Fruit fly (Drosophila melanogaster): ENCODE results near the gene JhI-21.

The JhI-21 gene

DNA sequence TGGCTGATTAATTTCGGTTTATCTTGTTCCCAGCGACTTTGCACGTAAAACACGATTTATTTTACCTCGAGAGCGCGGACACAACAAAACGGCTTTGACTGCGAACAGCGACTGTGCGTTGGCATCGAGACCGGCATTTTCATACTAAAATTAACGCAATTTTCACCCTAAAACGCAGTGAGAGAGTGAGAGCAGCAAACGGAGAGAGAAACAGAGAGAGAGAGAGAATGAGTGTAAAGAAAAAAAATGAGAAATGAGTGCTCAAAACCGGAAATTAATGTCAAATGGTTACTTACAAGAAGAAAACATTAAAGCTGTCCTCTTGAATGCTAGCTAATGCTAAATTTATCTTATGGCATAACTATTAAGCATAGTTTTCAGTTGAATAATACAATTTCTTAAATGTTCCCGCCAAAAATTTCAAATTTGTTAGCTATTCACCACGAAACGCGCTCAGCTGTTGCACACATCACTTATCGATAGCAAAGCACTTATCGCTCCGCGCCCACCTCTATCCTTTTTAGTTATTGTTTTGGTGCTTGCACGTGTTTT, at the start of gene JhI-21, which contains the start of the genes RpL7-like and CG34164:
JhI-21 (minus strand) TSS at position 206 of the 552 bp plus-strand sequence.
RpL7-like (plus strand) TSS at position 490 of the 552 bp plus-strand sequence.
CG34164 (plus strand) TSS at position 512 of the 552 bp plus-strand sequence.
- TF ChIP-seq CG8119 (GFP tag; IDR thresholded peaks at IDR 0.05) (peak; percentile 49; the same call in 2 of the 3 replicates), net (GFP tag; optimal IDR thresholded peaks at IDR 0.05) (no peak), esn (GFP tag; optimal IDR thresholded peaks at IDR 0.05) (peak; percentile 40), CG16779 (tag; optimal IDR thresholded peaks at IDR 0.05) (peak; percentile 61), CG6792 (GFP tag; optimal IDR thresholded peaks at IDR 0.05) (peak; percentile 1), Eip78C (GFP tag) (peak; percentile 77), CG3032 (tag; optimal IDR thresholded peaks at IDR 0.05) (no peak), CG6854 (GFP tag; optimal IDR thresholded peaks at IDR 0.05) (peak; percentile 61), CG15336 (GFP tag; IDR thresholded peaks at IDR 0.05) (peak; percentile 50; the same call in 1 of the 2 replicates), achi (GFP tag; optimal IDR thresholded peaks at IDR 0.05) (peak; percentile 44)

DNA sequence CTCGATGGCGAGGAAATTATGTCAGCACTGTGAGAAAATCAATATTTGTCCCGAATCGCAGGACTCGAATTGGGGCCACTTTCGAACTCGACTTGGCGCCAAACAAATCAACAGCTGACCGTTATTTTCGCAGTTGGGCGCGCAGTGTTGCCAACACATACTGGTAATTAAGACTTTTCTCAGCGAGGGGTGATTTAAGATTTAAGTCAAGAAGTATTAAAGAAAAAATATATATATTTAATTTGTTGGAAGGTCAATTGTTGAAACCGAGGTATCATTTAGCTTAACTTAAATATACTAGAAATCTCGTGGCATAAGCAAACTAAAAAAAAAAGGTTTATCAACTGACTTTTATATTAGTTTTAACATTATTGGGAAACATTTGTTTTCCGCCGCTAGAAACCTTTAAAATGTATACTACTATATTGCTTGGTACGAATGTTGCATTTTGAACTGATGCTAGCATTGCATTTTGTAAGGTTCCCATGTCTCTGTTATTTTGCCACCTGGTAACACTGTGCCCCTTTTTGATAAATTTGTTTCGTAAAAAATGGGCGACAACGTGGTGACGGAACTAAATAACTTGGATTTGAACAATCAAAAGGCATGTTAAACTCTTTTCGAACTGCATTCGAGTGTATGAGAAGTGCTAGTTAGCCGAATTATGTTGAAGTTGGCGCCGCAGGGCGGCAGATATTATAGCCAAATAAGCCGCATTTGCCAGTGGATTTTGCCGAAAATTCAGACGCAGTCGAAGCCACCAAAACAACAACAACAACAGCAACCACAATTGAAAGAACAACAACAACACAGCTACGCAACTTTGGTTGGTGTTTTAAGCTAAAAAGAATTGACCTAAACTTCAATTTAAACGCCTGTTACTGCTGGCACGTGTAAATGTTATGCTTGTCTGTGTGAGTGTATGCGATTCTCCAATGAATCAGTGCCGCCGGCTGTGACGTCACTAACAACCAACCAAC, 47.7 kb upstream of the JhI-21 start, which contains the start of the genes Patsas and ThrRS:
Patsas (minus strand) TSS at position 55 of the 980 bp plus-strand sequence.
ThrRS (plus strand) TSS at position 521 of the 980 bp plus-strand sequence.
- TF ChIP-seq CG10669 (GFP tag; optimal IDR thresholded peaks at IDR 0.05): no peak
- peak; percentile 91 for TF ChIP-seq CG32006 (GFP tag; optimal IDR thresholded peaks at IDR 0.05)
- TF ChIP-seq Met (GFP tag; optimal IDR thresholded peaks at IDR 0.05): no peak
- TF ChIP-seq Hr38 (GFP tag; optimal IDR thresholded peaks at IDR 0.05): no peak
- TF ChIP-seq salr (GFP tag; optimal IDR thresholded peaks at IDR 0.05): peak in 1 of 2 experiments; percentile 49
- peak; percentile 75 for TF ChIP-seq net (GFP tag; optimal IDR thresholded peaks at IDR 0.05)
- no peak for TF ChIP-seq dsx (GFP tag; optimal IDR thresholded peaks at IDR 0.05; ENCODE audit: poor library complexity, severe bottlenecking)
- TF ChIP-seq Blimp-1 (GFP tag; optimal IDR thresholded peaks at IDR 0.05): no peak
- peak; percentile 85 for TF ChIP-seq acj6 (GFP tag; optimal IDR thresholded peaks at IDR 0.05)
- TF ChIP-seq esn (GFP tag; optimal IDR thresholded peaks at IDR 0.05): peak; percentile 81
- no peak for TF ChIP-seq CG8632 (GFP tag; optimal IDR thresholded peaks at IDR 0.05)
- peak; percentile 73 for TF ChIP-seq CG11902 (GFP tag; optimal IDR thresholded peaks at IDR 0.05)
- peak; percentile 85 for TF ChIP-seq lz (GFP tag; optimal IDR thresholded peaks at IDR 0.05)
- no peak for TF ChIP-seq CG6854 (GFP tag; optimal IDR thresholded peaks at IDR 0.05)
- no peak for TF ChIP-seq achi (GFP tag; optimal IDR thresholded peaks at IDR 0.05)
- TF ChIP-seq Ets96B (tag; optimal IDR thresholded peaks at IDR 0.05): peak; percentile 60
- peak; percentile 93 for TF ChIP-seq Eip78C (GFP tag)
- TF ChIP-seq dac (GFP tag; optimal IDR thresholded peaks at IDR 0.05): peak; percentile 83
- TF ChIP-seq CG4318 (GFP tag; optimal IDR thresholded peaks at IDR 0.05): no peak
- TF ChIP-seq Hr4 (GFP tag; optimal IDR thresholded peaks at IDR 0.05): no peak
- TF ChIP-seq spab (GFP tag; optimal IDR thresholded peaks at IDR 0.05): no peak
- TF ChIP-seq CG3919 (GFP tag; optimal IDR thresholded peaks at IDR 0.05): peak; percentile 84
- no peak for TF ChIP-seq fd85E (GFP tag; optimal IDR thresholded peaks at IDR 0.05)
- no peak for TF ChIP-seq pdm3 (GFP tag; optimal IDR thresholded peaks at IDR 0.05)
- TF ChIP-seq CG6808 (GFP tag; optimal IDR thresholded peaks at IDR 0.05): peak; percentile 71
- TF ChIP-seq fd59A (GFP tag; optimal IDR thresholded peaks at IDR 0.05): peak; percentile 52
- TF ChIP-seq eg (GFP tag; IDR thresholded peaks at IDR 0.05): peak; percentile 91
- peak; percentile 77; the same call in 1 of the 3 replicates for TF ChIP-seq CG6163 (GFP tag; IDR thresholded peaks at IDR 0.05)
- TF ChIP-seq fkh (GFP tag; optimal IDR thresholded peaks at IDR 0.05): no peak
- TF ChIP-seq CG11294 (GFP tag; IDR thresholded peaks at IDR 0.05): peak; percentile 68; the same call in 1 of the 2 replicates
- TF ChIP-seq Lpt (GFP tag; optimal IDR thresholded peaks at IDR 0.05): peak; percentile 80
- TF ChIP-seq Gug (GFP tag; IDR thresholded peaks at IDR 0.05): peak; percentile 81
- TF ChIP-seq CG10631 (GFP tag; optimal IDR thresholded peaks at IDR 0.05): no peak
- TF ChIP-seq Sox102F (GFP tag; optimal IDR thresholded peaks at IDR 0.05): no peak
- TF ChIP-seq ss (GFP tag; optimal IDR thresholded peaks at IDR 0.05): no peak
- peak; percentile 56 for TF ChIP-seq CG7368 (GFP tag; optimal IDR thresholded peaks at IDR 0.05)
- TF ChIP-seq vri (GFP tag; optimal IDR thresholded peaks at IDR 0.05): no peak
- TF ChIP-seq Smox (GFP tag; optimal IDR thresholded peaks at IDR 0.05): no peak
- peak; percentile 83 for TF ChIP-seq CG3032 (tag; optimal IDR thresholded peaks at IDR 0.05)
- peak; percentile 82 for TF ChIP-seq cyc (GFP tag; optimal IDR thresholded peaks at IDR 0.05)
- TF ChIP-seq Hr39 (GFP tag; optimal IDR thresholded peaks at IDR 0.05): peak; percentile 82
